Fruit fly (Drosophila melanogaster) whole organism, embryonic: ENCODE measurements around the gene CG5665.
A peak's percentile ranks its signal among the peaks of the same experiment; 100 is the strongest.

Experiments
- Adf1 ChIP-seq: fragments of 200-800 bp; sonication (Bioruptor generic); IDR thresholded peaks from 2 replicates; pipeline ENCODE4 v1.3.6; 2022; ENCODE audit warnings: missing biosample characterization, missing genetic modification characterization
- Atf-2 ChIP-seq: fragments of 200-800 bp; sonication (Bioruptor generic); optimal IDR thresholded peaks from 2 replicates; lab custom pipeline; 2016; ENCODE audit warnings: missing biosample characterization, missing genetic modification characterization
- Bdp1 ChIP-seq: fragments of 200-800 bp; sonication (Bioruptor generic); optimal IDR thresholded peaks from 3 replicates; lab custom pipeline; 2016; ENCODE audit warnings: missing biosample characterization, missing genetic modification characterization
- CG1024 ChIP-seq: fragments of 200-800 bp; sonication (Bioruptor generic); IDR thresholded peaks from 2 replicates; pipeline ENCODE4 v1.3.6; 2022; ENCODE audit warnings: missing biosample characterization, missing genetic modification characterization
- CG10267 ChIP-seq: fragments of 200-800 bp; sonication (Bioruptor generic); optimal IDR thresholded peaks from 2 replicates; lab custom pipeline; 2018; ENCODE audit warnings: missing biosample characterization, mild to moderate bottlenecking, missing genetic modification characterization, moderate library complexity
- CG10654 ChIP-seq: fragments of 200-800 bp; sonication (Bioruptor generic); optimal IDR thresholded peaks from 2 replicates; lab custom pipeline; 2016; ENCODE audit warnings: missing biosample characterization, missing genetic modification characterization
- CG11085 ChIP-seq: fragments of 200-800 bp; sonication (Bioruptor generic); IDR thresholded peaks from 2 replicates; pipeline ENCODE4 v1.3.6; 2022; ENCODE audit warnings: missing biosample characterization, missing genetic modification characterization
- CG11093 ChIP-seq: fragments of 200-800 bp; sonication (Bioruptor generic); IDR thresholded peaks from 3 replicates; pipeline ENCODE4 v1.3.6; 2022; ENCODE audit warnings: missing biosample characterization, missing genetic modification characterization
- CG11560 ChIP-seq: fragments of 200-800 bp; sonication (Bioruptor generic); IDR thresholded peaks from 3 replicates; pipeline ENCODE4 v1.3.6; 2022; ENCODE audit warnings: missing biosample characterization, missing genetic modification characterization
- CG14710 ChIP-seq: fragments of 200-800 bp; sonication (Bioruptor generic); optimal IDR thresholded peaks from 3 replicates; lab custom pipeline; 2019; ENCODE audit warnings: missing biosample characterization, mild to moderate bottlenecking, missing genetic modification characterization, moderate library complexity
- CG17612 ChIP-seq: fragments of 200-800 bp; sonication (Bioruptor generic); IDR thresholded peaks from 2 replicates; pipeline ENCODE4 v1.3.6; 2022; ENCODE audit warnings: missing biosample characterization, missing genetic modification characterization
- CG2199 ChIP-seq: fragments of 200-800 bp; sonication (Bioruptor generic); IDR thresholded peaks from 3 replicates; pipeline ENCODE4 v1.3.6; 2022; ENCODE audit warnings: missing biosample characterization, missing genetic modification characterization
- CG2712 ChIP-seq: fragments of 200-800 bp; optimal IDR thresholded peaks from 3 replicates; lab custom pipeline; 2019; ENCODE audit warnings: missing biosample characterization, mild to moderate bottlenecking, missing genetic modification characterization, moderate library complexity
- CG32772 ChIP-seq: fragments of 200-800 bp; sonication (Bioruptor generic); IDR thresholded peaks from 2 replicates; pipeline ENCODE4 v1.3.6; 2022; ENCODE audit warnings: missing biosample characterization, missing genetic modification characterization
- CG4282 ChIP-seq: fragments of 200-800 bp; sonication (Bioruptor generic); optimal IDR thresholded peaks from 2 replicates; lab custom pipeline; 2016; ENCODE audit warnings: missing biosample characterization, missing genetic modification characterization
- CG4617 ChIP-seq: fragments of 200-800 bp; sonication (Bioruptor generic); optimal IDR thresholded peaks from 3 replicates; lab custom pipeline; 2016; ENCODE audit warnings: missing biosample characterization, missing genetic modification characterization, borderline replicate concordance
- CG6272 ChIP-seq: fragments of 200-800 bp; sonication (Bioruptor generic); IDR thresholded peaks from 2 replicates; pipeline ENCODE4 v1.3.6; 2022; ENCODE audit warnings: missing biosample characterization, missing genetic modification characterization
- CG6654 ChIP-seq: fragments of 200-800 bp; sonication (Bioruptor generic); optimal IDR thresholded peaks from 2 replicates; lab custom pipeline; 2017; ENCODE audit warnings: missing biosample characterization, mild to moderate bottlenecking, missing genetic modification characterization
- D ChIP-seq, 2 experiments: fragments of 200-800 bp in 1 of 2; fragments of >200 bp in 1 of 2; sonication (Bioruptor generic) in 1 of 2; optimal IDR thresholded peaks; 2 replicates in 1 of 2; 3 replicates in 1 of 2; lab custom pipeline; 2017; ENCODE audit warnings: mild to moderate bottlenecking in 1 of 2, missing biosample characterization in 1 of 2, missing genetic modification characterization in 1 of 2, missing genetic modification reagents in 1 of 2
- Dip2 ChIP-seq: fragments of 200-800 bp; sonication (Bioruptor generic); IDR thresholded peaks from 2 replicates; pipeline ENCODE4 v1.3.6; 2022; ENCODE audit warnings: missing biosample characterization, missing genetic modification characterization
- Drgx ChIP-seq: fragments of 200-800 bp; sonication (Bioruptor generic); IDR thresholded peaks from 2 replicates; pipeline ENCODE4 v1.3.6; 2022; ENCODE audit warnings: missing biosample characterization, missing genetic modification characterization
- HmgZ ChIP-seq: fragments of 200-800 bp; sonication (Bioruptor generic); optimal IDR thresholded peaks from 2 replicates; lab custom pipeline; 2018; ENCODE audit warnings: missing biosample characterization, mild to moderate bottlenecking, missing genetic modification characterization
- Myb ChIP-seq: fragments of 200-800 bp; sonication (Bioruptor generic); optimal IDR thresholded peaks from 2 replicates; lab custom pipeline; 2016; ENCODE audit warnings: missing biosample characterization, missing genetic modification characterization
- Opbp ChIP-seq: fragments of 200-800 bp; sonication (Bioruptor generic); IDR thresholded peaks from 3 replicates; pipeline ENCODE4 v1.3.6; 2022; ENCODE audit warnings: missing biosample characterization, missing genetic modification characterization; ENCODE audit not compliant: partially characterized antibody
- Pdp1 ChIP-seq, 2 experiments: fragments of 200-800 bp; sonication (Bioruptor generic); optimal IDR thresholded peaks; 3 replicates each; lab custom pipeline; 2016; ENCODE audit warnings: missing biosample characterization in 2 of 2, missing genetic modification characterization in 2 of 2, mild to moderate bottlenecking in 1 of 2, moderate library complexity in 1 of 2
- Rfx ChIP-seq: fragments of 200-800 bp; sonication (Bioruptor generic); IDR thresholded peaks from 2 replicates; pipeline ENCODE4 v1.3.6; 2022; ENCODE audit warnings: missing biosample characterization, missing genetic modification characterization
- Side ChIP-seq: fragments of 200-800 bp; sonication (Bioruptor generic); optimal IDR thresholded peaks from 2 replicates; lab custom pipeline; 2016; ENCODE audit warnings: missing biosample characterization, missing genetic modification characterization
- chinmo ChIP-seq: fragments of 200-800 bp; sonication (Bioruptor generic); IDR thresholded peaks from 4 replicates; pipeline ENCODE4 v1.3.6; 2022; ENCODE audit warnings: missing biosample characterization, missing genetic modification characterization; ENCODE audit not compliant: partially characterized antibody
- emc ChIP-seq: fragments of 200-800 bp; sonication (Bioruptor generic); optimal IDR thresholded peaks from 2 replicates; lab custom pipeline; 2016; ENCODE audit warnings: missing biosample characterization, missing genetic modification characterization
- fd96Cb ChIP-seq: fragments of 200-800 bp; sonication (Bioruptor generic); optimal IDR thresholded peaks from 2 replicates; lab custom pipeline; 2018; ENCODE audit warnings: missing biosample characterization, mild to moderate bottlenecking, missing genetic modification characterization, moderate library complexity
- gcm2 ChIP-seq: fragments of 200-800 bp; sonication (Bioruptor generic); optimal IDR thresholded peaks from 2 replicates; lab custom pipeline; 2016; ENCODE audit warnings: missing biosample characterization, missing genetic modification characterization
- gro ChIP-seq: fragments of 200-800 bp; sonication (Bioruptor generic); optimal IDR thresholded peaks from 2 replicates; lab custom pipeline; 2016; ENCODE audit warnings: missing biosample characterization, missing genetic modification characterization
- gsb ChIP-seq: fragments of 200-800 bp; sonication (Bioruptor generic); IDR thresholded peaks from 2 replicates; pipeline ENCODE4 v1.3.6; 2022; ENCODE audit warnings: missing biosample characterization, missing genetic modification characterization
- jumu ChIP-seq: fragments of 200-800 bp; sonication (Bioruptor generic); optimal IDR thresholded peaks from 3 replicates; lab custom pipeline; 2016; ENCODE audit warnings: missing biosample characterization, missing genetic modification characterization
- lilli ChIP-seq: fragments of 200-800 bp; sonication (Bioruptor generic); optimal IDR thresholded peaks from 3 replicates; lab custom pipeline; 2016; ENCODE audit warnings: missing biosample characterization, missing genetic modification characterization
- luna ChIP-seq: fragments of 200-800 bp; sonication (Bioruptor generic); optimal IDR thresholded peaks from 2 replicates; lab custom pipeline; 2016; ENCODE audit warnings: missing biosample characterization, missing genetic modification characterization
- mam ChIP-seq: fragments of 200-800 bp; sonication (Bioruptor generic); optimal IDR thresholded peaks from 3 replicates; lab custom pipeline; 2016; ENCODE audit warnings: missing biosample characterization, missing genetic modification characterization
- prd ChIP-seq, 3 experiments: fragments of >200 bp in 2 of 3; fragments of 200-800 bp in 1 of 3; sonication (Bioruptor generic) in 1 of 3; optimal IDR thresholded peaks in 2 of 3; IDR thresholded peaks in 1 of 3; 2 replicates in 2 of 3; 3 replicates in 1 of 3; pipeline versions ENCODE4 v1.3.6 to Lab custom; 2017 to 2022; ENCODE audit warnings: missing biosample characterization in 1 of 3, missing genetic modification characterization in 1 of 3
- pzg ChIP-seq: fragments of 200-800 bp; sonication (Bioruptor generic); optimal IDR thresholded peaks from 3 replicates; lab custom pipeline; 2018; ENCODE audit warnings: missing biosample characterization, mild to moderate bottlenecking, missing genetic modification characterization, moderate library complexity
- repo ChIP-seq: fragments of 200-800 bp; sonication (Bioruptor generic); optimal IDR thresholded peaks from 2 replicates; lab custom pipeline; 2016; ENCODE audit warnings: missing biosample characterization, missing genetic modification characterization
- row ChIP-seq: fragments of 200-800 bp; sonication (Bioruptor generic); IDR thresholded peaks from 3 replicates; pipeline ENCODE4 v1.3.6; 2022; ENCODE audit warnings: missing biosample characterization, missing genetic modification characterization
- slbo ChIP-seq: fragments of 200-800 bp; sonication (Bioruptor generic); IDR thresholded peaks from 2 replicates; pipeline ENCODE4 v1.3.6; 2022; ENCODE audit warnings: missing biosample characterization, missing genetic modification characterization
- sob ChIP-seq: fragments of 200-800 bp; sonication (Bioruptor generic); IDR thresholded peaks from 2 replicates; pipeline ENCODE4 v1.3.6; 2022; ENCODE audit warnings: missing biosample characterization, missing genetic modification characterization
- tin ChIP-seq: fragments of 200-800 bp; sonication (Bioruptor generic); optimal IDR thresholded peaks from 3 replicates; lab custom pipeline; 2016; ENCODE audit warnings: missing biosample characterization, missing genetic modification characterization
- tna ChIP-seq: fragments of 200-800 bp; sonication (Bioruptor generic); IDR thresholded peaks from 2 replicates; pipeline ENCODE4 v1.3.6; 2022; ENCODE audit warnings: missing biosample characterization, missing genetic modification characterization; ENCODE audit not compliant: partially characterized antibody
- vfl ChIP-seq: fragments of 200-800 bp; sonication (Bioruptor generic); optimal IDR thresholded peaks from 2 replicates; lab custom pipeline; 2016; ENCODE audit warnings: missing biosample characterization, missing genetic modification characterization
- z ChIP-seq: fragments of 200-800 bp; sonication (Bioruptor generic); IDR thresholded peaks from 3 replicates; pipeline ENCODE4 v1.3.6; 2022; ENCODE audit warnings: missing biosample characterization, missing genetic modification characterization
- zfh1 ChIP-seq: fragments of 200-800 bp; sonication (Bioruptor generic); IDR thresholded peaks from 3 replicates; pipeline ENCODE4 v1.3.6; 2022; ENCODE audit warnings: missing biosample characterization, missing genetic modification characterization

The CG5665 gene

DNA sequence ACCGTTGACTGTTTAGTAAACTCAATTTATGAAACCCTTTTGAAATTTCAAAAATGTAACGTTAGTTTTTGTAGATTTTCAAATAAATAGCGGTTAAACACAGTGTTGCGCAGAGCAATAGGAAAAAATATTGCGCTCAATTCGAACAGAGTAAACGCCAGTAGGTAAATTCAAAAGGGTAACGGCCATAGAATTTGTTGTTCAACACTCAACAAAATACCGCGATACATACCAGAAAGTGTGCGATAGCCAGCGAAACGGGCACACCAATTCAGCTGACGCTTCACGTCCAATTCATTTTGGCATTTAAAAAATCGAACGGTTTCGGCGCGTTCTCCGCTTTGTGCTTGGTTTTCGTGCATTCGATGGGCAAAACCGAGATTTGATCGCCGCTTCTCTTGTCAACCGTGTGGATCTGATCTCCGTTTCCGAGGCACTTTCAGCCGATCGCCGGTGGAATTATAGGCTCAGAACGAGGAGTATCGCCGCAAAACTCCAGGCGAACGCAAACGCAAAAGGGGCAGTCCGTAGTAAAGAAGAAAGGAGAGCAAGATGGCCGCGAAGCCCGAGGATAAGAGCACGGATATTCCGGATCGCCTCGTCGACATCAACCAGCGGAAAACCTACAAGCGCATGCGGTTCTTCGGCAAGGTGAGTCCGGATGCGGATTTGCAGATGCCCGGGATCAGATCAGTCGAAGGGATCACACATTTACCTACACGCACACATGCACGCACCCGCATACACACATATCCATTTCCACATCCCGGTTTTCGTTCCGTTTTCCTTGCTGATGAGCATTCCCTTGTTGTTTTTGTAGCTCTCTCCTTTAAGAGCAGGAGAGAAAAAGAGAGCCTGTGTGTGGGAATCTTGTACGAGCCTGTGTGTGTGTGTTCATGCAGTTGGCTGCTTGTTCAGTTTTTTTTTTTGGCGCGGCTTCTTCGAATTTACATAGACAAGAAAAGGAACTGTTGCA is 48.3 kb upstream of the CG5665 start (continued):
- TF ChIP-seq pzg (GFP tag; lab: Kevin White, UChicago): peak; percentile 95
- no peak for TF ChIP-seq CG6272 (GFP tag; lab: Robert Waterston, UW)
- TF ChIP-seq gsb: no peak
- no peak for TF ChIP-seq CG1024 (GFP tag; lab: Robert Waterston, UW)
- TF ChIP-seq Pdp1 (GFP tag; optimal IDR thresholded peaks at IDR 0.05; lab: Kevin White, UChicago): peak; percentile 53 to 55
- TF ChIP-seq Atf-2 (GFP tag; lab: Kevin White, UChicago): peak; percentile 26
- peak; percentile 40 for TF ChIP-seq Side (GFP tag; lab: Kevin White, UChicago)
- TF ChIP-seq gcm2 (GFP tag; lab: Kevin White, UChicago): peak; percentile 8
- TF ChIP-seq Drgx (GFP tag; lab: Robert Waterston, UW): no peak
- peak; percentile 99 for TF ChIP-seq CG10267 (tag; lab: Kevin White, UChicago)
- TF ChIP-seq repo (GFP tag; lab: Kevin White, UChicago): peak; percentile 46
- TF ChIP-seq CG4282 (GFP tag; lab: Kevin White, UChicago): peak; percentile 69
- peak; percentile 72 for TF ChIP-seq D (optimal IDR thresholded peaks at IDR 0.05; lab: Kevin White, UChicago)
- TF ChIP-seq D (GFP tag; optimal IDR thresholded peaks at IDR 0.05; lab: Kevin White, UChicago): no peak
- peak; percentile 81 for TF ChIP-seq jumu (GFP tag; lab: Kevin White, UChicago)
- TF ChIP-seq tna (GFP tag; lab: Robert Waterston, UW): peak; percentile 53; the same call in 1 of the 2 replicates
- TF ChIP-seq lilli (GFP tag; lab: Kevin White, UChicago): peak; percentile 65
- peak; percentile 71 for TF ChIP-seq mam
- peak; percentile 49; the same call in 2 of the 3 replicates for TF ChIP-seq row (GFP tag; lab: Robert Waterston, UW)
- peak; percentile 58 for TF ChIP-seq slbo (GFP tag; lab: Robert Waterston, UW)
- no peak for TF ChIP-seq Dip2 (GFP tag; lab: Robert Waterston, UW)
- TF ChIP-seq Bdp1 (GFP tag; lab: Kevin White, UChicago): peak; percentile 0
- peak; percentile 87 for TF ChIP-seq HmgZ
- TF ChIP-seq vfl: peak; percentile 55
- TF ChIP-seq CG17612 (GFP tag; lab: Robert Waterston, UW): no peak
- TF ChIP-seq CG14710: peak; percentile 80
- no peak for TF ChIP-seq fd96Cb
- peak; percentile 28 for TF ChIP-seq CG4617 (GFP tag; lab: Kevin White, UChicago)
- peak; percentile 50 for TF ChIP-seq CG2712 (tag; lab: Kevin White, UChicago)
- no peak for TF ChIP-seq CG6654 (GFP tag; lab: Kevin White, UChicago)
- peak; percentile 30 for TF ChIP-seq luna
- peak; percentile 88 for TF ChIP-seq Opbp
- TF ChIP-seq CG11085: no peak
- TF ChIP-seq sob (GFP tag; lab: Robert Waterston, UW): peak; percentile 81
- no peak for TF ChIP-seq chinmo (GFP tag; lab: Robert Waterston, UW)
- TF ChIP-seq emc (GFP tag; lab: Kevin White, UChicago): peak; percentile 39
- no peak for TF ChIP-seq prd (optimal IDR thresholded peaks at IDR 0.05; lab: Kevin White, UChicago)
- peak; percentile 16; the same call in 1 of the 3 replicates for TF ChIP-seq prd (GFP tag; IDR thresholded peaks at IDR 0.05; lab: Robert Waterston, UW)
- peak; percentile 57; the same call in 1 of the 2 replicates for TF ChIP-seq CG32772 (GFP tag; lab: Robert Waterston, UW)
- TF ChIP-seq zfh1 (GFP tag; lab: Robert Waterston, UW): peak; percentile 73; the same call in 2 of the 3 replicates
- TF ChIP-seq z (GFP tag; lab: Robert Waterston, UW): no peak
- TF ChIP-seq CG11560: peak; percentile 12; the same call in 1 of the 3 replicates
- 0 out of 3 replicates have a peak, but pooled peaks have one; percentile 41 for TF ChIP-seq CG2199 (GFP tag; lab: Robert Waterston, UW)
- peak; percentile 11 for TF ChIP-seq CG10654 (GFP tag; lab: Kevin White, UChicago)
- TF ChIP-seq tin (GFP tag; lab: Kevin White, UChicago): peak; percentile 52
- peak; percentile 100 for TF ChIP-seq Myb (GFP tag; lab: Kevin White, UChicago)
- TF ChIP-seq CG11093: no peak
- peak; percentile 77 for TF ChIP-seq gro
- peak; percentile 77 for TF ChIP-seq Rfx (GFP tag; lab: Robert Waterston, UW)
- peak; percentile 43; the same call in 1 of the 2 replicates for TF ChIP-seq Adf1
